Fruit fly (Drosophila melanogaster) whole organism: ENCODE measurements around the gene CG15005.

Experiments used
- CG8478 ChIP-seq: fragments of >200 bp; optimal IDR thresholded peaks from 2 replicates; lab custom pipeline; 2018; ENCODE audit warnings: inconsistent platforms
- Dll ChIP-seq: fragments of >200 bp; optimal IDR thresholded peaks from 2 replicates; lab custom pipeline; 2017
- EcR ChIP-seq, 2 experiments: fragments of >200 bp; optimal IDR thresholded peaks; 2 replicates each; lab custom pipeline; 2017; ENCODE audit warnings: missing biosample characterization in 2 of 2, missing genetic modification characterization in 2 of 2, missing genetic modification reagents in 2 of 2
- pan ChIP-seq: fragments of >200 bp; optimal IDR thresholded peaks from 2 replicates; lab custom pipeline; 2017
- psq ChIP-seq: fragments of >200 bp; optimal IDR thresholded peaks from 2 replicates; lab custom pipeline; 2017
- usp ChIP-seq: fragments of >200 bp; optimal IDR thresholded peaks from 2 replicates; lab custom pipeline; 2017; ENCODE audit warnings: missing biosample characterization, missing genetic modification characterization, mixed read lengths

The CG15005 gene

dm6 chr3L:4219291-4220228, 15.4 kb upstream of the CG15005 start:
- TF ChIP-seq EcR (GFP tag; optimal IDR thresholded peaks at IDR 0.05; lab: Kevin White, UChicago) = no peak
- no peak for TF ChIP-seq CG8478 (lab: Kevin White, UChicago)
- no peak for TF ChIP-seq Dll (lab: Kevin White, UChicago)
- no peak for TF ChIP-seq psq (lab: Kevin White, UChicago)
- TF ChIP-seq usp (GFP tag; lab: Kevin White, UChicago) = no peak
- TF ChIP-seq pan (lab: Kevin White, UChicago) = no peak

DNA sequence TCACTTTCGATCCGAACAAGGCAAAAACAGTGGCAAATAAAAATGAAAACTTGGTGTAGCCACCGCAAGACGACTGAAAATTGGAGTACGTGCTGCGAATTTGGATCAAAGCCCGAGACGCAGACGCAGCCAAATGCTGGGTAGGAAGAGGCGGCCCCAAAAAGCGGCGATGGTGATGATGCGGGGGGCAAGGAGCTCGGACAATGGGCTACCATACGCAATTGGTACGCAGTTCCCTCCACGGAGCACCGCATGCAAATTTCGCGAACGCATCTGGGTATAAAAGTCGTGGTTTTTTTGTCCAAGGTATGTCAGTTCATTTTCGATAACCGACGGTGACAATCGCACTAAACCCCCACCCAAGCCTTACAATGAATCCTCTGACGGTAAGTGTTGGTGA, 10.9 kb upstream of the CG15005 start, which contains the start of gene Cpr64Ad:
Gene Cpr64Ad, plus strand, starts transcription at position 301 of the 400 bp plus-strand sequence.
- TF ChIP-seq Dll (lab: Kevin White, UChicago) (no peak), usp (GFP tag; lab: Kevin White, UChicago) (no peak), psq (lab: Kevin White, UChicago) (no peak), CG8478 (lab: Kevin White, UChicago) (no peak), EcR (GFP tag; optimal IDR thresholded peaks at IDR 0.05; lab: Kevin White, UChicago) (no peak), pan (lab: Kevin White, UChicago) (no peak)

DNA sequence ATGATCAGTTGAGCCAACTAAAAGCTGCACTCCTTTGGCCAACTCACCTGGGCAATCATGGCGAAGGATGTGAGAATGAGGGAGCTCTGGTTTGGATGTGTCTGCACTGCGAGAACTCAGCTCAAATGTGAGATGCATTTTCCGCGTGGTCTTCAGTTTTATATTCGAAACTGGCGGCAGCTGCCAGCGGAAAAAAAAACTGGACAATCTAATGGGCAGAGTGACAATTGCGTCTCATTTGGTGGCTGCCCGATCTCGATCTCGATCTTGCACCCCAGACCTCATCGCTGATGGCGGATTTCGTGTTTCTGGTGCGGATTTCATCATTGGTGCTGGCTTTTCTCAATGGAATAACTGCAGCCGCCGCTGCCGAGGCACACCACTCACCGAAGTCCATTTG, 8.7 kb upstream of the CG15005 start, which contains the start of gene Cpr64Ac:
Gene Cpr64Ac, minus strand, starts transcription at position 101 of the 400 bp plus-strand sequence.
- TF ChIP-seq psq (lab: Kevin White, UChicago) (no peak), usp (GFP tag; lab: Kevin White, UChicago) (no peak), pan (lab: Kevin White, UChicago) (no peak)

DNA sequence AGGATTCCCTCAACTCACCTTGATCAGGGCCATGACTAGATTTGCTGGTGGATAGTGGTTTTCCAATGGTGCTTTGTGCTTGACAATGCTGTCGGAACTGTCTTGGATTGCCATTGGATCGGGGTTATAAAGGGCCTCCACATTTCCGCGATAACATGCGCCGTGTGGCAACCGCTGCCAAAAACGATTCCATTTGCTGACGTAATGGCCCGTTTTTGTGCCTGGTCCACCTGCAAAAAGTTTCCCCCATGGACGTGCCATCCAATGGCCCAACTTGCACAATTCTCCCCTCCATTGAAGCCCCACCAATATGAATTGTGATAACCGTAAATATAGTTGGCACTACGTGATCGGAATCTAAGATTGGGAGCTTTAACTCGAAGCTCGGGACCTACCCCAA, 7.3 kb upstream of the CG15005 start, which contains the start of gene Cpr64Ab:
Gene Cpr64Ab, minus strand, starts transcription at position 101 of the 400 bp plus-strand sequence.
- TF ChIP-seq EcR (GFP tag; optimal IDR thresholded peaks at IDR 0.05; lab: Kevin White, UChicago) (no peak), psq (lab: Kevin White, UChicago) (no peak), CG8478 (lab: Kevin White, UChicago) (no peak), pan (lab: Kevin White, UChicago) (no peak), usp (GFP tag; lab: Kevin White, UChicago) (no peak), Dll (lab: Kevin White, UChicago) (no peak)

- TF ChIP-seq psq (lab: Kevin White, UChicago) = no peak
- no peak for TF ChIP-seq pan (lab: Kevin White, UChicago)
- no peak for TF ChIP-seq Dll (lab: Kevin White, UChicago)
- TF ChIP-seq usp (GFP tag; lab: Kevin White, UChicago) = no peak
- no peak for TF ChIP-seq EcR (GFP tag; optimal IDR thresholded peaks at IDR 0.05; lab: Kevin White, UChicago)
- TF ChIP-seq CG8478 (lab: Kevin White, UChicago) = no peak
Measured at dm6 chr3L:4209731-4210130, 5.6 kb upstream of the CG15005 start.

dm6 chr3L:4209078-4209477, 4.9 kb upstream of the CG15005 start, which contains the start of gene Cpr64Aa:
TSS of gene Cpr64Aa (minus strand) at chr3L:4209178.
- TF ChIP-seq CG8478 (lab: Kevin White, UChicago) (no peak), usp (GFP tag; lab: Kevin White, UChicago) (no peak), Dll (lab: Kevin White, UChicago) (no peak), EcR (GFP tag; optimal IDR thresholded peaks at IDR 0.05; lab: Kevin White, UChicago) (no peak), pan (lab: Kevin White, UChicago) (no peak), psq (lab: Kevin White, UChicago) (no peak)

DNA sequence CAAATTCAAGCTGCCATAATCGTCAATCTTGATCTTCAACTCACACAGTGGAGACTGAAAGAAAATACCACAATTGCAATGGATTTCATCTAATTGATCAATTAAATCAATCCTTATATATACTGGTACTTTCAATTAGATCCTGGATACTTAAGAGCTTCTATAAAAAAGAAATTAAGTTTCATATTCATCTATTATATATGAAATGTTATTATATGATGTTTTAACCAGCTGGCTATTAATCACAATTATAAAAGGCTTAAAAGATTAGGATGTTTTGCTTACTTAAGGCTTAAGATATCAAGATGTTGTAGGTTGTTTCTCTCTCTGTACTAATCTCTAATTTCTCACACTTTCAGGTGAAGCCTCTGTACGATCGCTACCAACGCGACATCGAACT, 728 bp upstream of the CG15005 start:
- TF ChIP-seq CG8478 (lab: Kevin White, UChicago) (no peak), psq (lab: Kevin White, UChicago) (no peak), EcR (GFP tag; optimal IDR thresholded peaks at IDR 0.05; lab: Kevin White, UChicago) (no peak), usp (GFP tag; lab: Kevin White, UChicago) (no peak), pan (lab: Kevin White, UChicago) (no peak), Dll (lab: Kevin White, UChicago) (no peak)

dm6 chr3L:4193730-4194649, 10.1 kb downstream of the CG15005 start, which contains the start of gene CG43367:
TSS of gene CG43367 (plus strand) at chr3L:4193993.
- TF ChIP-seq usp (GFP tag; lab: Kevin White, UChicago) (no peak), pan (lab: Kevin White, UChicago) (no peak), Dll (lab: Kevin White, UChicago) (no peak), psq (lab: Kevin White, UChicago) (no peak), EcR (GFP tag; optimal IDR thresholded peaks at IDR 0.05; lab: Kevin White, UChicago) (no peak), CG8478 (lab: Kevin White, UChicago) (no peak)

dm6 chr3L:4187930-4188523, 16.1 kb downstream of the CG15005 start, which contains the start of the genes Teh2 and tipE:
TSS of gene Teh2 (minus strand) at chr3L:4188023.
TSS of gene tipE (plus strand) at chr3L:4188499.
- TF ChIP-seq psq (lab: Kevin White, UChicago) (no peak), pan (lab: Kevin White, UChicago) (no peak), CG8478 (lab: Kevin White, UChicago) (no peak), Dll (lab: Kevin White, UChicago) (no peak), EcR (GFP tag; optimal IDR thresholded peaks at IDR 0.05; lab: Kevin White, UChicago) (no peak)

DNA sequence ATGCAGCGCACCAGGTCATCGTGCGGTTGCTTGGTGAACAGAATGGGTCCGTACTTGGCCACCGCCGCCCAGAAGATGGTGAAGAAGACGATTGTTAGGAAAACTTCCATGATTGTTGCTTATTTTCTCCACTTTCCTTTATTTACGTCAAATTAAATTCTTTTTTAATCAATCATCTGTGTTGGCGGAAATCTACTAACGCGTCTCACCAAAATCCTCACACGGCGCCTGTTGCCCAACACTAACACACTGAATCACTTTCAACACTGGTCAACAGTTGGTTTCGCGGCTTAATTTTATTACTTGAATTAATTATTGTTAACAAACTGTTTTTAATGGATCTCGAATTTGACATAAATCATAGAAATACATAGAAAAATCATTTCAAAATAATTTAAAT, 17.5 kb downstream of the CG15005 start, which contains the start of gene VhaM9.7-c:
Gene VhaM9.7-c, minus strand, starts transcription at position 207 of the 400 bp plus-strand sequence.
- TF ChIP-seq usp (GFP tag; lab: Kevin White, UChicago) (no peak), EcR (GFP tag; optimal IDR thresholded peaks at IDR 0.05; lab: Kevin White, UChicago) (no peak), psq (lab: Kevin White, UChicago) (no peak), pan (lab: Kevin White, UChicago) (no peak), CG8478 (lab: Kevin White, UChicago) (no peak), Dll (lab: Kevin White, UChicago) (no peak)
